Worm (Caenorhabditis elegans): ENCODE measurements around the gene stn-2.
"Not testable (repeated sequence)": the region's sequence is repeated elsewhere in the genome, so short reads cannot be mapped to it uniquely, and the experiment has no call there.

DNA sequence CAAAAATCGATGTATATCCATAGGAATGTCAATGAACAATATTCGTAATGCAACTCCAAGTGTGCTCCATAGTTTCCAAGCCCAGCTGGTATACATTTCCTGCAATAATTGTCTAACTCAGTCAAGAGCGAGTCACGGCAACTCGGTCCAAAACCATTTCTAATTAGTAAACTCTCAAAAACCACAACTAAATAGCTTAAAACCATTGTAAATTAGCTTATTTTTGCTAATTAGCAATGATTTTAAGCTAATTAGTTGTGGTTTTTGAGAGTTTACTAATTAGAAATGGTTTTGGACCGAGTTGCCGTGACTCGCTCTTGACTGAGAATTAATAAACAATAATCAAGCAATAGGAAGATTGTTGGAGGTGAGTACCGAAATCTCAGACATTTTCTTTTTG is 15.6 kb downstream of the stn-2 start, which contains the start of gene dhs-29:
- not testable (repeated sequence) for TF ChIP-seq pag-3 (tag; optimal IDR thresholded peaks at IDR 0.05; ENCODE audit: borderline replicate concordance, insufficient read depth); pqm-1 (tag; optimal IDR thresholded peaks at IDR 0.05); mdl-1 (tag; optimal IDR thresholded peaks at IDR 0.05); aly-2 (tag; optimal IDR thresholded peaks at IDR 0.05); lin-15B (tag; optimal IDR thresholded peaks at IDR 0.05); ztf-4 (tag; optimal IDR thresholded peaks at IDR 0.05); efl-3 (GFP tag; optimal IDR thresholded peaks at IDR 0.05); skn-1 (tag; optimal IDR thresholded peaks at IDR 0.05); lin-13 (GFP tag; optimal IDR thresholded peaks at IDR 0.05); nhr-47 (tag; optimal IDR thresholded peaks at IDR 0.05); snpc-4 (tag; optimal IDR thresholded peaks at IDR 0.05); nhr-237 (tag; optimal IDR thresholded peaks at IDR 0.05); lin-35 (GFP tag; optimal IDR thresholded peaks at IDR 0.05)

Data from whole organism, L1 larva.